Worm (Caenorhabditis elegans) whole organism, early embryonic: ENCODE measurements around the gene nphp-4.

ENCODE experiments used
- B0310.2 ChIP-seq: sonication (generic microtip); optimal IDR thresholded peaks from 2 replicates; lab custom pipeline; 2016; ENCODE audit warnings: mild to moderate bottlenecking, missing genetic modification characterization, missing compliant biosample characterization
- F13C5.2 ChIP-seq: sonication (generic microtip); optimal IDR thresholded peaks from 2 replicates; lab custom pipeline; 2017; ENCODE audit warnings: mild to moderate bottlenecking, missing genetic modification characterization, inconsistent platforms, missing compliant biosample characterization
- aly-1 ChIP-seq: sonication (generic microtip); optimal IDR thresholded peaks from 2 replicates; lab custom pipeline; 2016; ENCODE audit warnings: missing genetic modification characterization, missing compliant biosample characterization
- ama-1 ChIP-seq: fragments of 150-350 bp; optimal IDR thresholded peaks from 2 replicates; lab custom pipeline; 2014
- ceh-13 ChIP-seq: fragments of 200-800 bp; sonication (Bioruptor generic); optimal IDR thresholded peaks from 2 replicates; lab custom pipeline; 2018; ENCODE audit warnings: mild to moderate bottlenecking, missing genetic modification characterization, missing compliant biosample characterization
- ceh-36 ChIP-seq: sonication (generic microtip); optimal IDR thresholded peaks from 2 replicates; lab custom pipeline; 2016; ENCODE audit warnings: missing genetic modification characterization, inconsistent platforms, missing compliant biosample characterization
- ets-7 ChIP-seq: sonication (generic microtip); optimal IDR thresholded peaks from 2 replicates; lab custom pipeline; 2016; ENCODE audit warnings: missing genotype, missing genetic modification characterization, missing compliant biosample characterization
- flt-1 ChIP-seq: fragments of 200-800 bp; sonication (Bioruptor generic); IDR thresholded peaks from 2 replicates; pipeline ENCODE4 v1.3.6; 2022; ENCODE audit warnings: missing genetic modification characterization, missing compliant biosample characterization
- hmbx-1 ChIP-seq: sonication (generic microtip); optimal IDR thresholded peaks from 2 replicates; lab custom pipeline; 2016; ENCODE audit warnings: mild to moderate bottlenecking, missing genetic modification characterization, missing compliant biosample characterization
- hmg-4 ChIP-seq: fragments of 200-800 bp; sonication (Bioruptor generic); optimal IDR thresholded peaks from 2 replicates; lab custom pipeline; 2018; ENCODE audit warnings: mild to moderate bottlenecking, missing genetic modification characterization, missing compliant biosample characterization
- hnd-1 ChIP-seq: sonication (generic microtip); optimal IDR thresholded peaks from 2 replicates; lab custom pipeline; 2016; ENCODE audit warnings: missing genetic modification characterization, missing compliant biosample characterization
- pes-1 ChIP-seq: fragments of 200-800 bp; sonication (Bioruptor generic); IDR thresholded peaks from 2 replicates; pipeline ENCODE4 v1.3.6; 2022; ENCODE audit warnings: missing genetic modification reagents, missing genetic modification characterization, missing compliant biosample characterization
- scrt-1 ChIP-seq: fragments of 200-800 bp; sonication (Bioruptor generic); IDR thresholded peaks from 2 replicates; pipeline ENCODE4 v1.3.6; 2022; ENCODE audit warnings: missing genetic modification characterization, missing compliant biosample characterization
- sea-1 ChIP-seq: fragments of 200-800 bp; sonication (Bioruptor generic); conservative IDR thresholded peaks from 2 replicates; pipeline ENCODE4 v1.3.6; 2022; ENCODE audit warnings: missing genetic modification characterization, missing compliant biosample characterization
- tbx-11 ChIP-seq: fragments of 200-800 bp; sonication (Bioruptor generic); IDR thresholded peaks from 2 replicates; pipeline ENCODE4 v1.3.6; 2022; ENCODE audit warnings: missing genetic modification characterization, missing compliant biosample characterization
- tbx-37 ChIP-seq: fragments of 200-800 bp; sonication (Bioruptor generic); conservative IDR thresholded peaks from 2 replicates; pipeline ENCODE4 v1.3.6; 2022; ENCODE audit warnings: missing genetic modification reagents, missing genetic modification characterization, missing compliant biosample characterization
- tra-4 ChIP-seq: sonication (generic microtip); optimal IDR thresholded peaks from 2 replicates; lab custom pipeline; 2017; ENCODE audit warnings: missing genetic modification characterization, missing compliant biosample characterization

The nphp-4 gene

DNA sequence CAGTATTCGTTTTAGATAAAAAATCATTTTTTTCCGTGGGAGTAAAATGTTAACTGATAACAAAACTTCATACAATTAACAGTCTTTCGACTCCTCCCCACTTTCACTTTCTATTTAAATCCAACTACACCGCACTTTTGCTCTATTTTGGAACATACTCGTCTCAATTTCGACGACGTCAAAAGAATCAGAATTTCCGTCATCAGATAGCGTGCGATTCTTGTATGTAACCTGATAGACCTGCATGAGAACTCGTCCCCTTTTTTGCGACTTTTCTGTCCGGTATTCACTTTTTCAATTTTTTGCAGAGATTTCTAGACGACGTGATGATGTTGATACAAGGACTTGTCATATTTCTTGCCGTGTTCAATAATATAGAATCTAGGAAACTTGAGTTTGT lies 10.2 kb downstream of the nphp-4 start, which contains the start of gene pho-8:
TSS of gene pho-8 (plus strand) at position 301 of the 400 bp plus-strand sequence.
- TF ChIP-seq flt-1: no peak
- no peak for TF ChIP-seq tbx-37 (GFP tag; lab: Robert Waterston, UW)
- no peak for TF ChIP-seq hmbx-1 (tag; lab: Kevin White, UChicago)
- TF ChIP-seq ets-7: no peak
- no peak for TF ChIP-seq aly-1 (tag; lab: Kevin White, UChicago)
- TF ChIP-seq scrt-1: no peak
- TF ChIP-seq tbx-11: no peak
- no peak for TF ChIP-seq pes-1 (GFP tag; lab: Robert Waterston, UW)
- no peak for TF ChIP-seq ceh-13
- no peak for TF ChIP-seq hnd-1 (tag; lab: Kevin White, UChicago)
- TF ChIP-seq ama-1: no peak
- no peak for TF ChIP-seq hmg-4 (GFP tag; lab: Kevin White, UChicago)

DNA sequence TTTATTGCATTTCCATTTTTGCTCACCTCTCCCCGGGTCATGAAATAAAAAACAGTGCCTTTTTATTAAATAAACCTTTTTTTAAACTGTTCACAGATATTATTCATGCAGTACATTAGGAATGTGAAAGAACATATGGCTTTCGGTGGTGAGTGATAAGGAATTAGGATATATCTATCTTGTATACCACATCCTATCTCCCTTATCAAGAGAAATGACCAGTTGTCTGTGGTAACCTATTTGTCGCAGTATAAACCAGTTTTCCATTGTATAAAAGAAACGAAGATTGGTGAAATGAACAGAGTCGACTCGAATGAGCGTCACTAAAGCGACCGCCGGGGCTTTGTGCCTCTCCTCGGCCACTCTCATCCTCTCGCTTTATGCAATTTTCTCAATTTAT lies 14.2 kb downstream of the nphp-4 start, which contains the start of gene col-158:
TSS of gene col-158 (plus strand) at position 301 of the 400 bp plus-strand sequence.
- TF ChIP-seq flt-1: no peak
- TF ChIP-seq B0310.2 (tag; lab: Kevin White, UChicago): no peak
- TF ChIP-seq hmbx-1 (tag; lab: Kevin White, UChicago): no peak
- TF ChIP-seq pes-1 (GFP tag; lab: Robert Waterston, UW): no peak
- TF ChIP-seq sea-1: no peak
- no peak for TF ChIP-seq tbx-37 (GFP tag; lab: Robert Waterston, UW)
- TF ChIP-seq aly-1 (tag; lab: Kevin White, UChicago): no peak
- TF ChIP-seq ama-1: no peak
- TF ChIP-seq ceh-13: no peak
- TF ChIP-seq ceh-36 (tag; lab: Kevin White, UChicago): no peak
- TF ChIP-seq hmg-4 (GFP tag; lab: Kevin White, UChicago): no peak
- TF ChIP-seq hnd-1 (tag; lab: Kevin White, UChicago): no peak

DNA sequence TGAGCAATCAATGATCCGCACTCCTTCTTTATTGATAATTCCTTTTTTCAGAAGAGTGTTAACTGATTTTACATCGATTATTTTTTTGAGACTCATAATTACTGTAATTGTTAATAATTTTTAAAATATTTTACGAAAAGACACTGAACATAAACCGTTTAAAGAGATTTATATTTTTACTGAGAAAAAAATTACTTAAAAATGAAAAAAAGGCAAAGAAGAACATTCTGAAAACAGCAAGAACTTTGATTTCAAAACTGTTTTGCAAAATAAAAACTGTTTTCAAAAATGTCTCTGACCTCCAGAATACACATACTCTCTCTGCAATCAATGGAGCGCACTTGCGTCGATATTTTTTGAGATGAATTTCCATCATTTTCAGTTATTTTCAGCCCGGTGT lies 16.6 kb downstream of the nphp-4 start, which contains the start of the genes mpst-1 and D2023.6:
TSS of gene mpst-1 (minus strand) at position 101 of the 400 bp plus-strand sequence.
TSS of gene D2023.6 (plus strand) at position 388 of the 400 bp plus-strand sequence.
- no peak for TF ChIP-seq B0310.2 (tag; lab: Kevin White, UChicago)

DNA sequence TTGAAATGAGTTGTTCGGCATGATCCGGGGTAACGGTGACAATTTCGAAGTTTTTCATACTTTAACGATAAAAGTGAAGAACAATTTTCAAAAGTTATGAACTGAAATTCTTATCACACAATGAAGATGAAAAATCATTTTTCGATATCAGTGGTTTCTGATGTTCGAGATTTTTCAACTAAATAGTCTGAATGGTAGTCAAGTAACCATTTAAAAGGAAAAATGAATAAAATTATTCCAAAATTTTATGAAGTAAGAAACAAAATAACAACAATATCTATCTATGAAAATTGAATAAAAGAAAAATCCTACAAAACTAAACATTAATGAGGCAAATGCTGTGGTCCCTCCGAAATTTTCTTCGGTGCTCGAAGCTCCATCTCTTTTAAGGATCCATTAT lies 17.9 kb downstream of the nphp-4 start, which contains the start of gene D2023.4:
TSS of gene D2023.4 (minus strand) at position 101 of the 400 bp plus-strand sequence.
- TF ChIP-seq scrt-1 (no peak), tra-4 (tag; lab: Kevin White, UChicago) (no peak), hmbx-1 (tag; lab: Kevin White, UChicago) (no peak), ama-1 (no peak), sea-1 (no peak), flt-1 (no peak), hmg-4 (GFP tag; lab: Kevin White, UChicago) (no peak), tbx-37 (GFP tag; lab: Robert Waterston, UW) (no peak), ets-7 (no peak)

DNA sequence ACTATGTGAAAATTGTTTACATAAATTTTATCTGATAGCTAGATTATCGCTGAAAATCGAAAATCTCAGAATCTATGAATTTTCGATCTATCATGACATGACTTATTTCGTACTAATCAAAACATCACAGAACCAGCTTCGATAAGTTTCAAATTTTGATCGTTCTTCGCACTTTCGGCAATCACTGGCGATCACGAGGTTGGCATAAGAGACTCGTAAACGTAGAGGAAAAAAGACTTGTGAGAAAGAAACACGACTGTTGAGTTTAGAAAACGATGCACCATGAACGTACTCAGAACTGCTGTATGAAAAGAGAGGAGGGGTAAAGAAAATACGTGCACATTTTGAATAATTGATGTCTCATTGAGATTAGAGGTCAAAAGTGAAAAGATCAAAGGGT lies 19.6 kb downstream of the nphp-4 start:
- TF ChIP-seq sea-1 (no peak), aly-1 (tag; lab: Kevin White, UChicago) (no peak), tbx-11 (no peak), hmg-4 (GFP tag; lab: Kevin White, UChicago) (no peak), ceh-36 (tag; lab: Kevin White, UChicago) (no peak), tra-4 (tag; lab: Kevin White, UChicago) (no peak)

DNA sequence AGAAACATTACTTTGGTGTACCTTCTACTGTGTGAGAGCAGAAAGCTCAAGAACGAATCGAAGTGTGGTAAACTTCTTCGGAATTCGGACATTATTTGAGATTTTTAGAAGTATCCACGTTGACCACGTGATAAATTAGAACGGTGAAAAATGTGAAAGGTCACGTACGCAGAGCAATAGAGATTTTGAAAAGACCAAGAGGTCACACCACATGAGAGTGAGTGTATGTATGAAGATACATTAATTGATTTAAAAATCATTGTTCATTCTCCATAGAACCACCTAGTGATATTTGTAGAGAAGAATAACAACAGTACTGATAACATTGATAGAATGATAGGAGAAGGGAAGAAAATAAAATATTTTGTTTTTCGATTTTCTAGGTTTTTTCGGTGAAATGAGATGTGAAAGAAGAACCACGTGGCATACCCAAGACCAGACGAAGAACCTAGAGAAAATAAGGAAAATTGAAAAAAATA lies 21.0 kb downstream of the nphp-4 start, which contains the start of gene pyc-1:
TSS of gene pyc-1 (minus strand) at position 69 of the 479 bp plus-strand sequence.
- no peak for TF ChIP-seq hmbx-1 (tag; lab: Kevin White, UChicago)
- no peak for TF ChIP-seq ceh-36 (tag; lab: Kevin White, UChicago)
- TF ChIP-seq hnd-1 (tag; lab: Kevin White, UChicago): no peak
- TF ChIP-seq ets-7: no peak
- no peak for TF ChIP-seq tbx-37 (GFP tag; lab: Robert Waterston, UW)
- TF ChIP-seq scrt-1: no peak
- no peak for TF ChIP-seq tra-4 (tag; lab: Kevin White, UChicago)
- no peak for TF ChIP-seq tbx-11
- TF ChIP-seq pes-1 (GFP tag; lab: Robert Waterston, UW): no peak
- no peak for TF ChIP-seq aly-1 (tag; lab: Kevin White, UChicago)
- TF ChIP-seq B0310.2 (tag; lab: Kevin White, UChicago): no peak

DNA sequence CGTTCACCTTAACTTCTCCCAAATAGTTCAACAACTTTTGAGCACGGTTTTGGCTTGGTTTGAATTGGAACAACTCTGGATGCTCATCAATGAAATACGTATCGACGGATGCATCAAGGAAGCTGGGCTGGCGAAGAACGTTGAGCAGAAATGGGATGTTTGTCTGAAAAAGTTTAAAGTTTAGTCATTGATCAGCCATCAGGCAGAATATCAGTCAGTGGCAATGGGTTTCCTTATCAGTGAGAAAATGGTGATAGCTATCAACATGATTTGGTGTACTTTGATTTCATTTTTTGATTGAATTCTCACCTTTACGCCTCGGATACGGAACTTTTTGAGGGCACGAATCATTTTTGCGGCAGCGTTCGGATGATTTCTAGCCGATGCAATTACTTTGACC lies 23.0 kb downstream of the nphp-4 start:
- TF ChIP-seq sea-1: no peak
- TF ChIP-seq B0310.2 (tag; lab: Kevin White, UChicago): no peak
- TF ChIP-seq hnd-1 (tag; lab: Kevin White, UChicago): no peak
- no peak for TF ChIP-seq ceh-36 (tag; lab: Kevin White, UChicago)
- TF ChIP-seq ama-1: no peak
- TF ChIP-seq flt-1: no peak
- TF ChIP-seq F13C5.2: no peak
- TF ChIP-seq ets-7: no peak
- no peak for TF ChIP-seq tbx-11
- no peak for TF ChIP-seq tbx-37 (GFP tag; lab: Robert Waterston, UW)
- no peak for TF ChIP-seq tra-4 (tag; lab: Kevin White, UChicago)
- no peak for TF ChIP-seq pes-1 (GFP tag; lab: Robert Waterston, UW)
- TF ChIP-seq aly-1 (tag; lab: Kevin White, UChicago): no peak
- no peak for TF ChIP-seq ceh-13
- TF ChIP-seq scrt-1: no peak
- no peak for TF ChIP-seq hmbx-1 (tag; lab: Kevin White, UChicago)
- TF ChIP-seq hmg-4 (GFP tag; lab: Kevin White, UChicago): no peak

DNA sequence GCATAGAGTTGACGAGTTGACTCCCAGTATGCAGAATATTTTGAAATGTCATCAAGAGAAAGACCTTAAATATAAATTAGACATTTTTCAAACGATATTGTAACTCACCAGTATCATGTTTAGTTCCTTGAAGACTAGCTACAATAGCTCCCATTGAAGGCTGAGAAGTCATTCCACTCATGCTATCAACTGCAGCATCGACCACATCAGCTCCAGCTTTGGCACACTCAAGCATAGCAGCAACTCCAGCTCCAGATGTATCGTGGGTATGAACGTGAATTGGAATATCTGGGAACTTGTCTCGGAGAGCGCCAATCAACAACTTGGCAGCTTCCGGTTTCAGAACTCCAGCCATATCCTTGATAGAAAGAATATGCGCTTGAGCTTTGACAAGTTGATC lies 24.1 kb downstream of the nphp-4 start:
- TF ChIP-seq scrt-1 (no peak), ceh-13 (no peak), pes-1 (GFP tag; lab: Robert Waterston, UW) (no peak), sea-1 (no peak), F13C5.2 (no peak), tbx-11 (no peak), ets-7 (no peak)
